Worm (Caenorhabditis elegans): ENCODE results near the gene R10H10.3.

DNA sequence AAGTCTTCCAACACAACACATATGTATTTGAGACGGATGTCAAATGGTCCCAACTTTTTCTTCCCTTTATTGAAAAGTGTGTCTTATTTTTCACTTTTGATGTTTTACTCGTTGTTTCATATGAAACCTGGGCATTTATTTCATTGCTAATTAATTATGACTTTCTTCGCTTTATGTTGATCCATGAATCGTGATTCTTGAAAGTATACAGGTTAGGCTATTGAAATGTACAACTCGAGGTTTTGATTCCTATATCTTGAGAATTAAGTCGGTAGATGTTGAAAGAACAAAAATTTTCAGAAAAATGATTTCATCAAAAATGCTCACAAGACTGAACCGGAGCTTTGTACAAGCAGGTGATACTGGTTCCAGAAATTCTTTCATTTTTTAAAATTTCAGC is 1.2 kb upstream of the R10H10.3 start, which contains the start of gene nfu-1:
- no peak for TF ChIP-seq lsy-2 (tag; optimal IDR thresholded peaks at IDR 0.05)
- TF ChIP-seq F37D6.2 (tag; optimal IDR thresholded peaks at IDR 0.05) = no peak
- TF ChIP-seq ceh-82 (tag; optimal IDR thresholded peaks at IDR 0.05) = no peak
- no peak for TF ChIP-seq egl-43 (GFP tag; IDR thresholded peaks at IDR 0.05)
- no peak for TF ChIP-seq R02D3.7 (tag; optimal IDR thresholded peaks at IDR 0.05)
- TF ChIP-seq D1046.2 (GFP tag; IDR thresholded peaks at IDR 0.05) = no peak
- TF ChIP-seq daf-19 (GFP tag; conservative IDR thresholded peaks at IDR 0.05) = no peak
- TF ChIP-seq ztf-11 (tag; optimal IDR thresholded peaks at IDR 0.05) = no peak
- no peak for TF ChIP-seq nhr-25 (tag; optimal IDR thresholded peaks at IDR 0.05; ENCODE audit: borderline replicate concordance, insufficient read depth)
- no peak for TF ChIP-seq fos-1 (tag; optimal IDR thresholded peaks at IDR 0.05)
- TF ChIP-seq unc-62 (GFP tag; optimal IDR thresholded peaks at IDR 0.05 in 1 of 2) = no peak
- TF ChIP-seq unc-62 (tag; optimal IDR thresholded peaks at IDR 0.05) = no peak
- no peak for TF ChIP-seq egl-27 (tag; optimal IDR thresholded peaks at IDR 0.05)

All from whole organism, L4 larva.